Worm (Caenorhabditis elegans): ENCODE results near the gene ZK666.14.

Gene ZK666.14

ce11 chrII:10507906-10508305 is 13.3 kb downstream of the ZK666.14 start:
- TF ChIP-seq ceh-9 (tag; optimal IDR thresholded peaks at IDR 0.05) (no peak), nhr-25 (tag; optimal IDR thresholded peaks at IDR 0.05) (no peak), elt-1 (tag; optimal IDR thresholded peaks at IDR 0.05) (no peak), skn-1 (tag; optimal IDR thresholded peaks at IDR 0.05) (no peak), mml-1 (tag; optimal IDR thresholded peaks at IDR 0.05) (no peak), sea-2 (GFP tag; optimal IDR thresholded peaks at IDR 0.05) (no peak), zag-1 (tag; optimal IDR thresholded peaks at IDR 0.05) (no peak)

ce11 chrII:10509746-10510145 is 15.2 kb downstream of the ZK666.14 start, which contains the start of gene F59B10.2:
F59B10.2 (minus strand) TSS chrII:10509846.
- TF ChIP-seq ceh-16 (tag; optimal IDR thresholded peaks at IDR 0.05) (no peak), ZK546.5 (tag; optimal IDR thresholded peaks at IDR 0.05) (no peak), fkh-2 (tag; optimal IDR thresholded peaks at IDR 0.05) (no peak), nhr-23 (tag; optimal IDR thresholded peaks at IDR 0.05) (no peak), lin-39 (tag; optimal IDR thresholded peaks at IDR 0.05) (no peak), ztf-11 (tag; optimal IDR thresholded peaks at IDR 0.05) (no peak), nhr-77 (tag; optimal IDR thresholded peaks at IDR 0.05) (no peak), nhr-43 (tag; optimal IDR thresholded peaks at IDR 0.05; ENCODE audit: poor library complexity, severe bottlenecking) (no peak), fkh-10 (GFP tag; optimal IDR thresholded peaks at IDR 0.05) (no peak), snpc-4 (tag; optimal IDR thresholded peaks at IDR 0.05) (no peak), nhr-11 (tag; optimal IDR thresholded peaks at IDR 0.05) (no peak), nhr-12 (tag; optimal IDR thresholded peaks at IDR 0.05) (no peak), jun-1 (tag; optimal IDR thresholded peaks at IDR 0.05) (no peak), fos-1 (tag; optimal IDR thresholded peaks at IDR 0.05) (no peak)

ce11 chrII:10510242-10510641 is 15.7 kb downstream of the ZK666.14 start, which contains the start of gene F59B10.3:
F59B10.3 (plus strand) TSS chrII:10510542.
- TF ChIP-seq nhr-12 (tag; optimal IDR thresholded peaks at IDR 0.05) (no peak), pha-4 (tag; optimal IDR thresholded peaks at IDR 0.05) (peak; percentile 63)

- TF ChIP-seq ceh-9 (tag; optimal IDR thresholded peaks at IDR 0.05) (no peak), elt-1 (tag; optimal IDR thresholded peaks at IDR 0.05) (no peak), egl-5 (tag; optimal IDR thresholded peaks at IDR 0.05) (no peak), lsy-12 (tag; optimal IDR thresholded peaks at IDR 0.05) (no peak), nfya-1 (tag; optimal IDR thresholded peaks at IDR 0.05; ENCODE audit: insufficient read depth) (no peak), mdl-1 (tag; optimal IDR thresholded peaks at IDR 0.05) (no peak), fkh-2 (tag; optimal IDR thresholded peaks at IDR 0.05) (no peak), nhr-12 (tag; optimal IDR thresholded peaks at IDR 0.05) (no peak), daf-12 (tag; optimal IDR thresholded peaks at IDR 0.05) (no peak), lin-15B (tag; optimal IDR thresholded peaks at IDR 0.05) (no peak), ZK546.5 (tag; optimal IDR thresholded peaks at IDR 0.05) (no peak), mml-1 (tag; optimal IDR thresholded peaks at IDR 0.05) (no peak), nhr-43 (tag; optimal IDR thresholded peaks at IDR 0.05; ENCODE audit: poor library complexity, severe bottlenecking) (no peak), nhr-237 (tag; optimal IDR thresholded peaks at IDR 0.05) (no peak), ztf-4 (tag; optimal IDR thresholded peaks at IDR 0.05) (no peak), ceh-16 (tag; optimal IDR thresholded peaks at IDR 0.05) (no peak), eor-1 (tag; optimal IDR thresholded peaks at IDR 0.05) (no peak), R02D3.7 (tag; optimal IDR thresholded peaks at IDR 0.05) (no peak), unc-62 (GFP tag; optimal IDR thresholded peaks at IDR 0.05) (no peak)
Measured at ce11 chrII:10513377-10513776, 18.8 kb downstream of the ZK666.14 start.

ce11 chrII:10515422-10515821 is 20.9 kb downstream of the ZK666.14 start:
- TF ChIP-seq nhr-76 (tag; optimal IDR thresholded peaks at IDR 0.05) (no peak), ztf-11 (tag; optimal IDR thresholded peaks at IDR 0.05) (no peak), ceh-9 (tag; optimal IDR thresholded peaks at IDR 0.05) (no peak), nhr-25 (tag; optimal IDR thresholded peaks at IDR 0.05) (no peak), egl-27 (tag; optimal IDR thresholded peaks at IDR 0.05) (no peak), ceh-28 (tag; optimal IDR thresholded peaks at IDR 0.05) (peak; percentile 2), jun-1 (tag; optimal IDR thresholded peaks at IDR 0.05) (no peak), ztf-4 (tag; optimal IDR thresholded peaks at IDR 0.05) (no peak), nhr-23 (tag; optimal IDR thresholded peaks at IDR 0.05) (peak; percentile 54), ceh-16 (tag; optimal IDR thresholded peaks at IDR 0.05) (no peak), egl-5 (tag; optimal IDR thresholded peaks at IDR 0.05) (no peak), R02D3.7 (tag; optimal IDR thresholded peaks at IDR 0.05) (no peak), pqm-1 (tag; optimal IDR thresholded peaks at IDR 0.05) (no peak), elt-2 (tag; optimal IDR thresholded peaks at IDR 0.05) (no peak), nhr-12 (tag; optimal IDR thresholded peaks at IDR 0.05) (no peak), snpc-4 (tag; optimal IDR thresholded peaks at IDR 0.05) (no peak), ceh-82 (tag; optimal IDR thresholded peaks at IDR 0.05) (no peak)

All from whole organism, L3 larva.